Worm (Caenorhabditis elegans) whole organism, L3 larva: Measurements from ENCODE around the gene B0496.1.

Experiments
- R02D3.7 ChIP-seq: fragments of 150-350 bp; optimal IDR thresholded peaks from 2 replicates; lab custom pipeline; 2014; ENCODE audit warnings: missing biosample characterization, missing genetic modification characterization
- ZK546.5 ChIP-seq: sonication (generic microtip); optimal IDR thresholded peaks from 2 replicates; lab custom pipeline; 2017; ENCODE audit warnings: missing biosample characterization, missing genetic modification characterization
- aly-2 ChIP-seq: fragments of 150-350 bp; optimal IDR thresholded peaks from 2 replicates; lab custom pipeline; 2014; ENCODE audit warnings: missing biosample characterization, missing genetic modification characterization
- ama-1 ChIP-seq: fragments of 150-350 bp; optimal IDR thresholded peaks from 2 replicates; lab custom pipeline; 2018
- ceh-28 ChIP-seq: fragments of 150-350 bp; optimal IDR thresholded peaks from 2 replicates; lab custom pipeline; 2014; ENCODE audit warnings: missing biosample characterization, missing genetic modification reagents, missing genetic modification characterization
- ceh-82 ChIP-seq: fragments of 150-350 bp; optimal IDR thresholded peaks from 2 replicates; lab custom pipeline; 2014; ENCODE audit warnings: missing biosample characterization, missing genetic modification characterization
- ceh-9 ChIP-seq: sonication (generic microtip); optimal IDR thresholded peaks from 2 replicates; lab custom pipeline; 2018; ENCODE audit warnings: missing biosample characterization, missing genetic modification characterization
- elt-1 ChIP-seq: fragments of 150-350 bp; optimal IDR thresholded peaks from 2 replicates; lab custom pipeline; 2014; ENCODE audit warnings: missing biosample characterization, missing genetic modification characterization
- elt-2 ChIP-seq: sonication (generic microtip); optimal IDR thresholded peaks from 2 replicates; lab custom pipeline; 2016; ENCODE audit warnings: missing genetic modification reagents, mild to moderate bottlenecking, missing genetic modification characterization, missing compliant biosample characterization
- elt-3 ChIP-seq, 3 experiments: fragments of 150-350 bp in 1 of 3; sonication (generic microtip) in 2 of 3; optimal IDR thresholded peaks; 2 replicates in 2 of 3; 4 replicates in 1 of 3; lab custom pipeline; 2014 to 2017; ENCODE audit warnings: missing biosample characterization in 3 of 3, missing genetic modification characterization in 3 of 3
- eor-1 ChIP-seq, 2 experiments: fragments of 150-350 bp; optimal IDR thresholded peaks; 2 replicates each; lab custom pipeline; 2014 to 2018; ENCODE audit warnings: missing biosample characterization in 2 of 2, missing genetic modification characterization in 2 of 2
- fkh-2 ChIP-seq: fragments of 150-350 bp; optimal IDR thresholded peaks from 2 replicates; lab custom pipeline; 2014; ENCODE audit warnings: missing biosample characterization, missing genetic modification reagents, missing genetic modification characterization
- fos-1 ChIP-seq: fragments of 150-350 bp; optimal IDR thresholded peaks from 2 replicates; lab custom pipeline; 2014; ENCODE audit warnings: missing biosample characterization, missing genetic modification characterization
- lin-15B ChIP-seq: fragments of 150-350 bp; optimal IDR thresholded peaks from 2 replicates; lab custom pipeline; 2014; ENCODE audit warnings: missing biosample characterization, missing genetic modification characterization
- lin-39 ChIP-seq: fragments of 150-350 bp; optimal IDR thresholded peaks from 2 replicates; lab custom pipeline; 2018; ENCODE audit warnings: missing biosample characterization, missing genetic modification reagents, missing genetic modification characterization
- lsy-12 ChIP-seq: sonication (generic microtip); optimal IDR thresholded peaks from 2 replicates; lab custom pipeline; 2016; ENCODE audit warnings: mild to moderate bottlenecking, missing genetic modification characterization, missing compliant biosample characterization
- mdl-1 ChIP-seq: fragments of 150-350 bp; optimal IDR thresholded peaks from 2 replicates; lab custom pipeline; 2014; ENCODE audit warnings: missing biosample characterization, missing genetic modification characterization
- mml-1 ChIP-seq: fragments of 150-350 bp; sonication (generic microtip); optimal IDR thresholded peaks from 3 replicates; lab custom pipeline; 2014; ENCODE audit warnings: missing biosample characterization, missing genetic modification characterization
- nfya-1 ChIP-seq: sonication (generic microtip); optimal IDR thresholded peaks from 2 replicates; lab custom pipeline; 2017; ENCODE audit warnings: missing genetic modification characterization, mild to moderate bottlenecking, missing compliant biosample characterization, antibody characterized with exemption, moderate library complexity; ENCODE audit not compliant: insufficient read depth
- nhr-23 ChIP-seq: fragments of 150-350 bp; optimal IDR thresholded peaks from 2 replicates; lab custom pipeline; 2014; ENCODE audit warnings: missing biosample characterization, missing genetic modification reagents, missing genetic modification characterization
- nhr-25 ChIP-seq: sonication (generic microtip); optimal IDR thresholded peaks from 2 replicates; lab custom pipeline; 2017; ENCODE audit warnings: missing biosample characterization, missing genetic modification characterization
- nhr-28 ChIP-seq: fragments of 150-350 bp; optimal IDR thresholded peaks from 2 replicates; lab custom pipeline; 2014; ENCODE audit warnings: missing biosample characterization, missing genetic modification characterization
- nhr-76 ChIP-seq: fragments of 150-350 bp; sonication (generic microtip); optimal IDR thresholded peaks from 5 replicates; lab custom pipeline; 2014; ENCODE audit warnings: missing biosample characterization, missing genetic modification characterization
- pqm-1 ChIP-seq: fragments of 150-350 bp; optimal IDR thresholded peaks from 2 replicates; lab custom pipeline; 2017; ENCODE audit warnings: missing biosample characterization, missing genetic modification characterization, inconsistent platforms
- sea-2 ChIP-seq: fragments of 150-350 bp; sonication (generic microtip); optimal IDR thresholded peaks from 4 replicates; lab custom pipeline; 2014; ENCODE audit warnings: missing biosample characterization, missing genetic modification reagents, missing genetic modification characterization
- skn-1 ChIP-seq: fragments of 150-350 bp; optimal IDR thresholded peaks from 2 replicates; lab custom pipeline; 2014; ENCODE audit warnings: missing biosample characterization, missing genetic modification characterization
- snpc-4 ChIP-seq: fragments of 150-350 bp; optimal IDR thresholded peaks from 2 replicates; lab custom pipeline; 2014; ENCODE audit warnings: missing biosample characterization, missing genetic modification characterization
- tbx-2 ChIP-seq: sonication (generic microtip); optimal IDR thresholded peaks from 2 replicates; lab custom pipeline; 2016; ENCODE audit warnings: mild to moderate bottlenecking, missing genetic modification characterization, missing compliant biosample characterization
- ztf-11 ChIP-seq: fragments of 150-350 bp; optimal IDR thresholded peaks from 2 replicates; lab custom pipeline; 2014; ENCODE audit warnings: missing biosample characterization, missing genetic modification characterization
- ztf-4 ChIP-seq: fragments of 150-350 bp; optimal IDR thresholded peaks from 2 replicates; lab custom pipeline; 2014; ENCODE audit warnings: missing biosample characterization, missing genetic modification characterization

B0496.1 gene

DNA sequence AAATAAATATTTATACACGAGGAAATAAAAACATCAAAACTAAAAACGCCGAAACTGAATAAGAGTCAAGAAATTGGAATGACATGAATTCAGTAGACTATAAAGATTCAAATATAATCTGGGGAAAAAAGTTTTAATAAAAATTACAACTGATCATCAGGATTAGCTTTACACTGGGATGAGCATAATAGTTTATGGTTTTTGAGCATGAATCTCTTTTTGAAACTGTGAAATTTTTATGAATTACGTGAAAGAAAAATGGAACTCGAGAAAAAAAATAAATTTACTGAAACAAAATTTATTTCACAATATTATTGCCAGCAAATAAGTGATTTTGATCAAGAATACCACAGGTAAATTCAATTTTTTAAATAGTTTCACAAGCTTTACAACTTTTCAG is 1.5 kb downstream of the B0496.1 start, which contains the start of gene B0496.2:
B0496.2 (plus strand) TSS at position 301 of the 400 bp plus-strand sequence.
- TF ChIP-seq skn-1 (tag; lab: Kevin White, UChicago) (no peak), pqm-1 (tag; lab: Kevin White, UChicago) (no peak), ceh-9 (tag; lab: Kevin White, UChicago) (no peak), mml-1 (no peak), ceh-82 (tag; lab: Kevin White, UChicago) (no peak), fkh-2 (tag; lab: Kevin White, UChicago) (no peak), ama-1 (no peak), nhr-25 (tag; lab: Kevin White, UChicago) (no peak), eor-1 (tag; optimal IDR thresholded peaks at IDR 0.05; lab: Kevin White, UChicago) (no peak), ztf-11 (tag; lab: Kevin White, UChicago) (no peak), lin-15B (tag; lab: Kevin White, UChicago) (no peak), snpc-4 (no peak), nfya-1 (tag; lab: Kevin White, UChicago) (no peak), ztf-4 (no peak)
- TF ChIP-seq, all 47 proteins: peak for 0

DNA sequence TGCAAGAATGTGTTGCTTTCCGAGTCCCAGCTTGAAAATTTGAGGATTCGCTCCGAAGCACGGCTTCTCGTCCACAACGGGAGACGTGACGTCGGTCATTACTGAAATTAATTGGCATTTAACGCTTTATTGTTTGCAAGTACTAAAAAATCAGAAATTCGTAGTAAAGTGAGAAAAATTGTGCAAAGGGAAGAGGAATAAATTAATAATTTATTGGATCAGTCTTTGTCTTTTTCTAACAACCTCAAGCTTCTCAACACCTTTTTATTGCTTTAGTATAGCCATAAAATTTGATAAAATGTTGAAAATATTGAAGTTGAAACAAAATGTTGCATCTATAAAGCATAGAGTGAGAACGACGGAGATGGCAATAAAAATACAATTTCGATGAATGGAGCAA is 5.2 kb downstream of the B0496.1 start, which contains the start of gene tes-1:
tes-1 (minus strand) TSS at position 101 of the 400 bp plus-strand sequence.
- TF ChIP-seq elt-1 (no peak), eor-1 (tag; optimal IDR thresholded peaks at IDR 0.05; lab: Kevin White, UChicago) (no peak)
- TF ChIP-seq, all 47 proteins: peak for 0

DNA sequence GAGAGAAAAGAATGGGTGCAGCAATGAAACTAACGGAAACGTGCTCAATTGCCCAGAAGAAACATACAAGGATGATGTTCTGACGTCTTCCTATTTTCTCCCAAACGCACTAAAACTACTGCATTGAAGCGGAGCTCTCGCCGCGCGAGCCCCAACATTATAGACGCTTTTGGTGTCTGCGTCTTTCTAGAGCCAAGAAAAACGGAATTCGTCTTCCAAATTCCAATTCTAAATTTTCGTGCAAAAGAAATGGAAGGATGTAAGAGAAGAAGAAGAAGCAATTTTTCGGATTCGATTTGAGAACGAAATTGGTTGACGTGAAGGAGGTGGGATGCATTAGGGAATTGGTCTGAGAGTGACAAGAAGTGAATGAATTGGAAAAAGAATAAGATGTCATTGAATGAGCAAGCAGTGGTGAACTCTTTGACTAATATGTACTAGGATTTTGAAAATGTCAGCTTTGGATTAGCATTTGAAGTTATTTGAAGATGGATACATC is 7.6 kb downstream of the B0496.1 start:
- TF ChIP-seq skn-1 (tag; lab: Kevin White, UChicago) (no peak), snpc-4 (no peak), lin-39 (tag; lab: Kevin White, UChicago) (peak; percentile 20), nhr-76 (tag; lab: Kevin White, UChicago) (no peak)

DNA sequence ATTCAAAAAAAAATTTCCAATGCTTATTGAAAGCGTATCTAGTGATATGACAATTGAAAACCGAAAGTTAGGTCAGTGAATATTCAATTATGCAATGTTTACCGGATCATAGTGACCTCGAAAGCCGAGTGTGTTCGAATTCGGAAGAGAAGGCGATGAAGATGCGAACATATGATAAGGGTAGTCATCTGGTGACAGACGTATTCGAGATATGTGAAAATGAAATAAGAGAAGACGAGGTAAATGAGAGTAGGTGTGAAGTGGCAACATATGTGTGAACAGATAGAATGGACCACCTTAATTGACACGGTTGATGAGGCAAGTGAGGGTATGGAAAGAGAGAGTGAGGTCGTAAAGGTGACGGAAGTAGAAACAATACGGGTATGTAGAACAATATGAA is 8.8 kb downstream of the B0496.1 start:
- TF ChIP-seq nhr-23 (tag; lab: Kevin White, UChicago) (no peak), nhr-25 (tag; lab: Kevin White, UChicago) (peak; percentile 36)

DNA sequence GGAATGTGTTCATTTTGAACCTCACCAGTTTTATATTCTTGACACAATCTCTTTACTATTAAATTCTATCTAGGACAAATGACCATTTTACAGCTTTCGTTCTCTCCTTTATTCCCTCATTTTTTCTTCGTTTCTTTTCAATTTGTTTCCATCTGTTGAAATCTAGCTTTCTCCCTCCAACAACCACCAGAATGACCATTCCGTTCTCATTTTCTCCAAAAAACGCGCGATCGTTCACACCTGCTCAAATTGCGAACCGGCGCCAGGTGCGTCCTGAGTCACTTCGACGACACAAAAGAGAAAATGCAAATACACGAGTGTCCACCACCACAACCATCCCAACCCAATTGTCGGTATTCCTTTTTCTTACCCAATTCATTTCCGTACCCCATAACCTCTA is 10.1 kb downstream of the B0496.1 start, which contains the start of gene F13B6.1:
F13B6.1 (plus strand) TSS at position 301 of the 400 bp plus-strand sequence.
- TF ChIP-seq tbx-2 (tag; lab: Kevin White, UChicago) (no peak), lin-15B (tag; lab: Kevin White, UChicago) (no peak), ztf-11 (tag; lab: Kevin White, UChicago) (no peak), lin-39 (tag; lab: Kevin White, UChicago) (no peak), nhr-28 (tag; lab: Kevin White, UChicago) (no peak), ceh-28 (tag; lab: Kevin White, UChicago) (no peak)

DNA sequence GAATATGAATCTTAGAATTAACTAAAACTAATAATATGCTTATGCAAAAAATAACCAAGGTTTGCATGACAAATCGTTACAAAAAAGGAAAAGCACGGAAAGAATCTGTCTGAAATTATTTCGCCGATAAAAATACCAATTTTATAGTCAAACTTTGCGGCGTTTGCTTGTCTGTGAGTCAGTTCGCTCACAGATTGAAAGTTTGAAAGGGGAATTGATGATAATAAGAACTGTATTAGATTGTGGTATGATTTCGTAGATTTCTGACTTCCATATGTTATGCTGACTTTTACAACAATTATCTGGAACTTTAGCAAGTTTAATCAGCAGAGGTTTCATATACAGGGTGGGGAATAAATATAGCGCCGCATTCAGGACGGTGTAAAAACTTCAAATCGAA is 14.1 kb downstream of the B0496.1 start, which contains the start of gene F13B6.2:
F13B6.2 (minus strand) TSS at position 101 of the 400 bp plus-strand sequence.
- TF ChIP-seq sea-2 (GFP tag; lab: Kevin White, UChicago) (no peak), snpc-4 (no peak), elt-2 (no peak), R02D3.7 (tag; lab: Kevin White, UChicago) (no peak), elt-1 (no peak), ama-1 (no peak), skn-1 (tag; lab: Kevin White, UChicago) (no peak), fos-1 (tag; lab: Kevin White, UChicago) (no peak), eor-1 (tag; optimal IDR thresholded peaks at IDR 0.05; lab: Kevin White, UChicago) (no peak), lsy-12 (no peak), mdl-1 (tag; lab: Kevin White, UChicago) (no peak), elt-3 (tag; optimal IDR thresholded peaks at IDR 0.05; lab: Kevin White, UChicago) (no peak), ZK546.5 (tag; lab: Kevin White, UChicago) (no peak), nfya-1 (tag; lab: Kevin White, UChicago) (no peak), ztf-4 (no peak), aly-2 (tag; lab: Kevin White, UChicago) (no peak)
- TF ChIP-seq, all 47 proteins: peak for 0
